Worm (Caenorhabditis elegans) whole organism, L3 larva: ENCODE data around the gene sra-3.

Experiments
- ZK546.5 ChIP-seq: sonication (generic microtip); optimal IDR thresholded peaks from 2 replicates; lab custom pipeline; 2017; ENCODE audit warnings: missing biosample characterization, missing genetic modification characterization
- ama-1 ChIP-seq: fragments of 150-350 bp; optimal IDR thresholded peaks from 2 replicates; lab custom pipeline; 2018
- ceh-9 ChIP-seq: sonication (generic microtip); optimal IDR thresholded peaks from 2 replicates; lab custom pipeline; 2018; ENCODE audit warnings: missing biosample characterization, missing genetic modification characterization
- egl-27 ChIP-seq: sonication (generic microtip); optimal IDR thresholded peaks from 4 replicates; lab custom pipeline; 2017; ENCODE audit warnings: missing biosample characterization, missing genetic modification reagents, missing genetic modification characterization
- elt-1 ChIP-seq: fragments of 150-350 bp; optimal IDR thresholded peaks from 2 replicates; lab custom pipeline; 2014; ENCODE audit warnings: missing biosample characterization, missing genetic modification characterization
- lin-39 ChIP-seq: fragments of 150-350 bp; optimal IDR thresholded peaks from 2 replicates; lab custom pipeline; 2018; ENCODE audit warnings: missing biosample characterization, missing genetic modification reagents, missing genetic modification characterization
- mdl-1 ChIP-seq: fragments of 150-350 bp; optimal IDR thresholded peaks from 2 replicates; lab custom pipeline; 2014; ENCODE audit warnings: missing biosample characterization, missing genetic modification characterization
- nhr-11 ChIP-seq: fragments of 150-350 bp; optimal IDR thresholded peaks from 2 replicates; lab custom pipeline; 2014; ENCODE audit warnings: missing biosample characterization, missing genetic modification characterization
- nhr-237 ChIP-seq: fragments of 150-350 bp; optimal IDR thresholded peaks from 2 replicates; lab custom pipeline; 2014; ENCODE audit warnings: missing biosample characterization, missing genetic modification characterization
- nhr-28 ChIP-seq: fragments of 150-350 bp; optimal IDR thresholded peaks from 2 replicates; lab custom pipeline; 2014; ENCODE audit warnings: missing biosample characterization, missing genetic modification characterization
- nhr-77 ChIP-seq: fragments of 150-350 bp; optimal IDR thresholded peaks from 2 replicates; lab custom pipeline; 2014; ENCODE audit warnings: missing biosample characterization, missing genetic modification characterization
- snpc-4 ChIP-seq: fragments of 150-350 bp; optimal IDR thresholded peaks from 2 replicates; lab custom pipeline; 2014; ENCODE audit warnings: missing biosample characterization, missing genetic modification characterization
- unc-62 ChIP-seq: fragments of 150-350 bp; sonication (generic microtip); optimal IDR thresholded peaks from 4 replicates; lab custom pipeline; 2014; ENCODE audit warnings: missing biosample characterization, missing genetic modification reagents, missing genetic modification characterization
- ztf-11 ChIP-seq: fragments of 150-350 bp; optimal IDR thresholded peaks from 2 replicates; lab custom pipeline; 2014; ENCODE audit warnings: missing biosample characterization, missing genetic modification characterization

ce11 chrII:9537429-9537828 lies 3.2 kb downstream of the sra-3 start, which contains the start of gene sra-8:
- TF ChIP-seq nhr-28 (tag; lab: Kevin White, UChicago) (no peak), nhr-11 (tag; lab: Kevin White, UChicago) (no peak), ama-1 (no peak), lin-39 (no peak), ceh-9 (tag; lab: Kevin White, UChicago) (no peak), snpc-4 (tag; lab: Kevin White, UChicago) (no peak), egl-27 (tag; lab: Kevin White, UChicago) (no peak), unc-62 (GFP tag; lab: Kevin White, UChicago) (no peak), nhr-237 (tag; lab: Kevin White, UChicago) (no peak), elt-1 (no peak), mdl-1 (tag; lab: Kevin White, UChicago) (no peak), nhr-77 (tag; lab: Kevin White, UChicago) (no peak), ztf-11 (tag; lab: Kevin White, UChicago) (no peak), ZK546.5 (tag; lab: Kevin White, UChicago) (no peak)
